Worm (Caenorhabditis elegans): ENCODE results near the gene F32D8.8.

F32D8.8 gene

DNA sequence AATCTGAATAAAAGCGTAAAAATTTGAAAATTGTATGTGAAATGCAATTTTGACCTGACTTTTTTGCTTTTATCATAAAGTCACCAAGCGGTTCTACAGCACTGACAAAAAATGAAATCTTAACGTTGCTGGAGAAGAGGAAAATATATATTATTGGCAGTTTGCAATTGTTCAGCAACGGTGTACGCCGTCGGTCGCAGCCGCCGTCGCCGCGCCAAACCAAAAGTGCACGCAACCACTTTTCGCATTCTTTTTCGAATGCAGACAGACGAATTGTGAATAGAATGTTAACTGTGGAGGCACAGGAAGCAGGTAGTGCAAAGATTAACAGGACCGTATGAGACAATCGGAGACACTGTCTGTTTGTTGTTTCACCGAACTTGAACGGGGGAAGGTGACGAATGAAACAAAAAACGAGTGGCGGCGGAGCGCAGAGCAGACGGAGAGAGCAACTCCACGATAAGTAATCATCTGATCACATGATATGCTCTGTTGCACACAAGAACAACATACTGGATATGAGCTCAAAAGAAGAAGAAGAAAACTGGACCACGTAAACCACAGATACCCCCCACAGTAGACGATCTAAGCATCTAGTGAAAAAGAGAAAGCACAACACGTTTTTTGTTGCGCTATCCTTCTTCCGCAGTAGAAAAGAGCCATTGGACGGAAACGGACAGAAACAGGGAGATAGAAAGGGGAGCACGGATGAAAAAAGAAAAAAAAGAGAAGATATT lies 45.5 kb downstream of the F32D8.8 start (continued):
- TF ChIP-seq unc-130 (tag; optimal IDR thresholded peaks at IDR 0.05), result no peak
- peak; percentile 77 for TF ChIP-seq lin-14 (GFP tag; optimal IDR thresholded peaks at IDR 0.05)
- no peak for TF ChIP-seq nhr-90 (tag; optimal IDR thresholded peaks at IDR 0.05; ENCODE audit: poor library complexity)
- TF ChIP-seq blmp-1 (tag; optimal IDR thresholded peaks at IDR 0.05), result peak; percentile 29
- no peak for TF ChIP-seq isw-1 (GFP tag; IDR thresholded peaks at IDR 0.05)
- no peak for TF ChIP-seq hlh-4 (tag; optimal IDR thresholded peaks at IDR 0.05)
- peak; percentile 21 for TF ChIP-seq fkh-8 (tag; optimal IDR thresholded peaks at IDR 0.05)
- no peak for TF ChIP-seq ces-1 (GFP tag; optimal IDR thresholded peaks at IDR 0.05)
- peak; percentile 34 for TF ChIP-seq nhr-47 (tag; optimal IDR thresholded peaks at IDR 0.05)
- no peak for TF ChIP-seq Y116A8C.19 (tag; optimal IDR thresholded peaks at IDR 0.05; ENCODE audit: borderline replicate concordance)

DNA sequence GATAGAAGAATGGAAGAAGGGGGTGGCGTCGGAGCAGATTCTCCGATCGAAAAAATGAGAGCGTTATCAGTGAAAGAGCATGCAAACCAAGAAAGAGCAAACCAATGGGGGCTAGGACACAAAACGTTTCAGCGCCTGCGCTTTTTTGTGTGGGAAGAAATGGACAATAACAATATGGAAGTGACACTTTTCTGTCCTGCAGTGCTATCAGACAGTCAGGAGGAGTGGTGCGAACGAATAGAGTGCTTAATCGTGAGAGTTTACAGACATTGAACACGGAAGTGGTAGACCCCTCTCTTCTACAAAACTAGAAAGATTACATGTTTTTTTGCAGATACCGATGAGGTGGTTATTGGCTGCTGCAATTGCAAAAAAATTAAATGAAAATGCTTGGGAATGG lies 47.2 kb downstream of the F32D8.8 start:
- TF ChIP-seq lin-14 (GFP tag; optimal IDR thresholded peaks at IDR 0.05) (peak; percentile 6), nhr-20 (tag; optimal IDR thresholded peaks at IDR 0.05) (peak; percentile 24), mdl-1 (tag; optimal IDR thresholded peaks at IDR 0.05) (no peak), elt-2 (tag; optimal IDR thresholded peaks at IDR 0.05) (peak; percentile 63), isw-1 (GFP tag; IDR thresholded peaks at IDR 0.05) (no peak), pqm-1 (tag; optimal IDR thresholded peaks at IDR 0.05) (peak; percentile 10), elt-3 (tag; optimal IDR thresholded peaks at IDR 0.05) (no peak)

DNA sequence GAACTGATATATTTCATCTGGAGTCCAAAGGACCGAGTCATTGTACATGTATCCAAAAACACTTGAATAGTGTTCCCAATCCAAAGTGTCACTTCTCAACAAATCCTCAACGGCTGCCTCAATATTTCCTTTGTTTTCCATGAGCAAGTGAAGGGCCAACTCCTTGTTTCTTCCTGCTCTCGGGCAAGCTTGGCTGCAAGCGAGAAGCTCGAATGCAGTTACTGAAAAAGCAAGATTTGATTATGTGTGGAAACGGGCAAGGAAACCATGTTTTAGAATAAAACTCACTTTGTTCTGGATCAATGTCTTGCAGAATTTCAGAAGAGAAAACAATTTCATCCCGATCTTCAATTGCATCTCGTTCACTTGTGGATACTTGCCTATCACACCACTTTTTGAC lies 48.4 kb downstream of the F32D8.8 start:
- peak; percentile 52 for TF ChIP-seq fkh-10 (GFP tag; optimal IDR thresholded peaks at IDR 0.05)
- TF ChIP-seq lin-14 (GFP tag; optimal IDR thresholded peaks at IDR 0.05), result peak; percentile 12
- TF ChIP-seq pag-3 (tag; optimal IDR thresholded peaks at IDR 0.05; ENCODE audit: borderline replicate concordance, insufficient read depth), result no peak
- TF ChIP-seq ceh-8 (GFP tag; optimal IDR thresholded peaks at IDR 0.05), result no peak
- no peak for TF ChIP-seq hlh-4 (tag; optimal IDR thresholded peaks at IDR 0.05)
